Fruit fly (Drosophila melanogaster) whole organism, embryonic: ENCODE measurements around the gene CG9664.
A peak's percentile ranks its signal among the peaks of the same experiment; 100 is the strongest.

Experiments
- CG10209 ChIP-seq: fragments of 200-800 bp; sonication (Bioruptor generic); optimal IDR thresholded peaks from 3 replicates; lab custom pipeline; 2017; ENCODE audit warnings: missing biosample characterization, mild to moderate bottlenecking, missing genetic modification characterization, missing genetic modification reagents
- CG11398 ChIP-seq: fragments of 200-800 bp; sonication (Bioruptor generic); optimal IDR thresholded peaks from 2 replicates; lab custom pipeline; 2016; ENCODE audit warnings: missing biosample characterization, missing genetic modification characterization
- CG12071 ChIP-seq: fragments of 200-800 bp; sonication (Bioruptor generic); optimal IDR thresholded peaks from 3 replicates; lab custom pipeline; 2018; ENCODE audit warnings: missing biosample characterization, mild to moderate bottlenecking, missing genetic modification characterization
- CG12391 ChIP-seq: fragments of 200-800 bp; sonication (Bioruptor generic); optimal IDR thresholded peaks from 3 replicates; lab custom pipeline; 2018; ENCODE audit warnings: missing biosample characterization, mild to moderate bottlenecking, missing genetic modification characterization, moderate library complexity
- CG14710 ChIP-seq: fragments of 200-800 bp; sonication (Bioruptor generic); optimal IDR thresholded peaks from 3 replicates; lab custom pipeline; 2019; ENCODE audit warnings: missing biosample characterization, mild to moderate bottlenecking, missing genetic modification characterization, moderate library complexity
- CG15514 ChIP-seq: fragments of 200-800 bp; sonication (Bioruptor generic); optimal IDR thresholded peaks from 3 replicates; lab custom pipeline; 2017; ENCODE audit warnings: missing biosample characterization, missing genetic modification characterization, mild to moderate bottlenecking, moderate library complexity, missing genetic modification reagents
- CG1602 ChIP-seq: fragments of 200-800 bp; sonication (Bioruptor generic); optimal IDR thresholded peaks from 3 replicates; lab custom pipeline; 2016; ENCODE audit warnings: missing biosample characterization, missing genetic modification characterization
- CG17612 ChIP-seq: fragments of 200-800 bp; sonication (Bioruptor generic); IDR thresholded peaks from 2 replicates; pipeline ENCODE4 v1.3.6; 2022; ENCODE audit warnings: missing biosample characterization, missing genetic modification characterization
- CG17912 ChIP-seq: fragments of 200-800 bp; sonication (Bioruptor generic); optimal IDR thresholded peaks from 2 replicates; lab custom pipeline; 2018; ENCODE audit warnings: missing biosample characterization, mild to moderate bottlenecking, missing genetic modification characterization
- CG1792 ChIP-seq: fragments of 200-800 bp; sonication (Bioruptor generic); optimal IDR thresholded peaks from 2 replicates; lab custom pipeline; 2016; ENCODE audit warnings: missing biosample characterization, missing genetic modification characterization
- CG1832 ChIP-seq: fragments of 200-800 bp; sonication (Bioruptor generic); optimal IDR thresholded peaks from 2 replicates; lab custom pipeline; 2017; ENCODE audit warnings: missing biosample characterization, mild to moderate bottlenecking, missing genetic modification characterization, inconsistent platforms
- CG18599 ChIP-seq: fragments of 200-800 bp; sonication (Bioruptor generic); optimal IDR thresholded peaks from 3 replicates; lab custom pipeline; 2017; ENCODE audit warnings: missing biosample characterization, missing genetic modification characterization, mild to moderate bottlenecking, moderate library complexity, missing genetic modification reagents
- CG2202 ChIP-seq: fragments of 200-800 bp; sonication (Bioruptor generic); optimal IDR thresholded peaks from 2 replicates; lab custom pipeline; 2018; ENCODE audit warnings: missing biosample characterization, mild to moderate bottlenecking, missing genetic modification characterization
- CG2889 ChIP-seq: fragments of 200-800 bp; sonication (Bioruptor generic); IDR thresholded peaks from 3 replicates; pipeline ENCODE4 v1.3.6; 2022; ENCODE audit warnings: missing biosample characterization, missing genetic modification characterization
- CG6175 ChIP-seq: fragments of 200-800 bp; sonication (Bioruptor generic); IDR thresholded peaks from 3 replicates; pipeline ENCODE4 v1.3.6; 2022; ENCODE audit warnings: missing biosample characterization, missing genetic modification characterization
- CG7786 ChIP-seq: fragments of 200-800 bp; sonication (Bioruptor generic); optimal IDR thresholded peaks from 2 replicates; lab custom pipeline; 2016; ENCODE audit warnings: missing biosample characterization, missing genetic modification characterization
- CHES-1-like ChIP-seq: fragments of 200-800 bp; sonication (Bioruptor generic); optimal IDR thresholded peaks from 2 replicates; lab custom pipeline; 2016; ENCODE audit warnings: missing biosample characterization, missing genetic modification characterization
- E2f1 ChIP-seq: fragments of 200-800 bp; sonication (Bioruptor generic); IDR thresholded peaks from 2 replicates; pipeline ENCODE4 v1.3.6; 2022; ENCODE audit warnings: missing biosample characterization, missing genetic modification characterization
- Elba2 ChIP-seq: fragments of 200-800 bp; sonication (Bioruptor generic); optimal IDR thresholded peaks from 3 replicates; lab custom pipeline; 2016; ENCODE audit warnings: missing biosample characterization, missing genetic modification characterization
- Gsc ChIP-seq: fragments of 200-800 bp; sonication (Bioruptor generic); IDR thresholded peaks from 2 replicates; pipeline ENCODE4 v1.3.6; 2022; ENCODE audit warnings: missing biosample characterization, missing genetic modification characterization
- Hmx ChIP-seq: fragments of 200-800 bp; sonication (Bioruptor generic); optimal IDR thresholded peaks from 2 replicates; lab custom pipeline; 2016; ENCODE audit warnings: missing biosample characterization, missing genetic modification characterization
- Hr3 ChIP-seq: fragments of 200-800 bp; sonication (Bioruptor generic); optimal IDR thresholded peaks from 3 replicates; lab custom pipeline; 2016; ENCODE audit warnings: missing biosample characterization, missing genetic modification characterization
- Hr78 ChIP-seq, 2 experiments: fragments of 200-800 bp in 1 of 2; fragments of >200 bp in 1 of 2; sonication (Bioruptor generic) in 1 of 2; optimal IDR thresholded peaks; 2 replicates each; lab custom pipeline; 2017 to 2019; ENCODE audit warnings: missing biosample characterization in 2 of 2, missing genetic modification characterization in 2 of 2, mild to moderate bottlenecking in 1 of 2, moderate library complexity in 1 of 2
- Lim3 ChIP-seq: fragments of 200-800 bp; sonication (Bioruptor generic); IDR thresholded peaks from 2 replicates; pipeline ENCODE4 v1.3.6; 2022; ENCODE audit warnings: missing biosample characterization, missing genetic modification characterization
- Max ChIP-seq: fragments of 200-800 bp; sonication (Bioruptor generic); optimal IDR thresholded peaks from 2 replicates; lab custom pipeline; 2016; ENCODE audit warnings: missing biosample characterization, mild to moderate bottlenecking, missing genetic modification characterization
- NC2β ChIP-seq: fragments of 200-800 bp; sonication (Bioruptor generic); optimal IDR thresholded peaks from 2 replicates; lab custom pipeline; 2016; ENCODE audit warnings: missing biosample characterization, missing genetic modification characterization
- Oli ChIP-seq: fragments of 200-800 bp; sonication (Bioruptor generic); optimal IDR thresholded peaks from 2 replicates; lab custom pipeline; 2018; ENCODE audit warnings: missing biosample characterization, mild to moderate bottlenecking, missing genetic modification characterization, moderate library complexity
- Rfx ChIP-seq: fragments of 200-800 bp; sonication (Bioruptor generic); IDR thresholded peaks from 2 replicates; pipeline ENCODE4 v1.3.6; 2022; ENCODE audit warnings: missing biosample characterization, missing genetic modification characterization
- Sox102F ChIP-seq: fragments of 200-800 bp; sonication (Bioruptor generic); optimal IDR thresholded peaks from 2 replicates; lab custom pipeline; 2018; ENCODE audit warnings: missing biosample characterization, mild to moderate bottlenecking, missing genetic modification characterization, moderate library complexity
- Sry-β ChIP-seq: fragments of 200-800 bp; sonication (Bioruptor generic); optimal IDR thresholded peaks from 2 replicates; lab custom pipeline; 2018; ENCODE audit warnings: missing biosample characterization, mild to moderate bottlenecking, missing genetic modification characterization, moderate library complexity
- Xrp1 ChIP-seq: fragments of 200-800 bp; sonication (Bioruptor generic); IDR thresholded peaks from 2 replicates; pipeline ENCODE4 v1.3.6; 2022; ENCODE audit warnings: missing biosample characterization, missing genetic modification characterization
- ara ChIP-seq: fragments of 200-800 bp; sonication (Bioruptor generic); IDR thresholded peaks from 2 replicates; pipeline ENCODE4 v1.3.6; 2022; ENCODE audit warnings: missing biosample characterization, missing genetic modification characterization
- ato ChIP-seq: fragments of 200-800 bp; sonication (Bioruptor generic); IDR thresholded peaks from 2 replicates; pipeline ENCODE4 v1.3.6; 2022; ENCODE audit warnings: missing biosample characterization, missing genetic modification characterization; ENCODE audit not compliant: partially characterized antibody
- bowl ChIP-seq: fragments of 200-800 bp; sonication (Bioruptor generic); IDR thresholded peaks from 2 replicates; pipeline ENCODE4 v1.3.6; 2022; ENCODE audit warnings: missing biosample characterization, missing genetic modification characterization
- gcm2 ChIP-seq: fragments of 200-800 bp; sonication (Bioruptor generic); optimal IDR thresholded peaks from 2 replicates; lab custom pipeline; 2016; ENCODE audit warnings: missing biosample characterization, missing genetic modification characterization
- inv ChIP-seq: fragments of 200-800 bp; sonication (Bioruptor generic); IDR thresholded peaks from 2 replicates; pipeline ENCODE4 v1.3.6; 2022; ENCODE audit warnings: missing biosample characterization, missing genetic modification characterization; ENCODE audit not compliant: partially characterized antibody
- peb ChIP-seq: fragments of 200-800 bp; sonication (Bioruptor generic); IDR thresholded peaks from 2 replicates; pipeline ENCODE4 v1.3.6; 2022; ENCODE audit warnings: missing biosample characterization, missing genetic modification characterization
- pfk ChIP-seq: fragments of 200-800 bp; sonication (Bioruptor generic); optimal IDR thresholded peaks from 2 replicates; lab custom pipeline; 2018; ENCODE audit warnings: missing biosample characterization, mild to moderate bottlenecking, missing genetic modification characterization, moderate library complexity
- pho ChIP-seq: fragments of 200-800 bp; sonication (Bioruptor generic); optimal IDR thresholded peaks from 2 replicates; lab custom pipeline; 2016; ENCODE audit warnings: missing biosample characterization, missing genetic modification characterization
- phol ChIP-seq: fragments of 200-800 bp; sonication (Bioruptor generic); optimal IDR thresholded peaks from 3 replicates; lab custom pipeline; 2018; ENCODE audit warnings: missing biosample characterization, mild to moderate bottlenecking, missing genetic modification characterization, moderate library complexity
- pita ChIP-seq: fragments of 200-800 bp; sonication (Bioruptor generic); optimal IDR thresholded peaks from 2 replicates; lab custom pipeline; 2017; ENCODE audit warnings: missing biosample characterization, mild to moderate bottlenecking, missing genetic modification characterization
- psq ChIP-seq: fragments of 200-800 bp; sonication (Bioruptor generic); optimal IDR thresholded peaks from 2 replicates; lab custom pipeline; 2017; ENCODE audit warnings: missing biosample characterization, missing genetic modification characterization
- sc ChIP-seq, 3 experiments: fragments of >200 bp in 2 of 3; fragments of 200-800 bp in 1 of 3; sonication (Bioruptor generic) in 1 of 3; optimal IDR thresholded peaks; 2 replicates in 2 of 3; 3 replicates in 1 of 3; lab custom pipeline; 2017; ENCODE audit warnings: mild to moderate bottlenecking in 1 of 3, missing biosample characterization in 1 of 3, missing genetic modification characterization in 1 of 3, missing genetic modification reagents in 1 of 3
- sd ChIP-seq: fragments of 200-800 bp; sonication (Bioruptor generic); optimal IDR thresholded peaks from 3 replicates; lab custom pipeline; 2018; ENCODE audit warnings: missing biosample characterization, mild to moderate bottlenecking, missing genetic modification characterization, moderate library complexity
- sima ChIP-seq: fragments of 200-800 bp; sonication (Bioruptor generic); optimal IDR thresholded peaks from 2 replicates; lab custom pipeline; 2016; ENCODE audit warnings: missing biosample characterization, missing genetic modification characterization
- sr ChIP-seq: fragments of 200-800 bp; sonication (Bioruptor generic); IDR thresholded peaks from 3 replicates; pipeline ENCODE4 v1.3.6; 2022; ENCODE audit warnings: missing biosample characterization, missing genetic modification characterization
- sug ChIP-seq: fragments of 200-800 bp; optimal IDR thresholded peaks from 2 replicates; lab custom pipeline; 2019; ENCODE audit warnings: missing biosample characterization, mild to moderate bottlenecking, missing genetic modification characterization, moderate library complexity
- z ChIP-seq: fragments of 200-800 bp; sonication (Bioruptor generic); IDR thresholded peaks from 3 replicates; pipeline ENCODE4 v1.3.6; 2022; ENCODE audit warnings: missing biosample characterization, missing genetic modification characterization
- zen ChIP-seq: fragments of 200-800 bp; sonication (Bioruptor generic); optimal IDR thresholded peaks from 3 replicates; lab custom pipeline; 2018; ENCODE audit warnings: missing biosample characterization, mild to moderate bottlenecking, missing genetic modification characterization, moderate library complexity

CG9664 gene

DNA sequence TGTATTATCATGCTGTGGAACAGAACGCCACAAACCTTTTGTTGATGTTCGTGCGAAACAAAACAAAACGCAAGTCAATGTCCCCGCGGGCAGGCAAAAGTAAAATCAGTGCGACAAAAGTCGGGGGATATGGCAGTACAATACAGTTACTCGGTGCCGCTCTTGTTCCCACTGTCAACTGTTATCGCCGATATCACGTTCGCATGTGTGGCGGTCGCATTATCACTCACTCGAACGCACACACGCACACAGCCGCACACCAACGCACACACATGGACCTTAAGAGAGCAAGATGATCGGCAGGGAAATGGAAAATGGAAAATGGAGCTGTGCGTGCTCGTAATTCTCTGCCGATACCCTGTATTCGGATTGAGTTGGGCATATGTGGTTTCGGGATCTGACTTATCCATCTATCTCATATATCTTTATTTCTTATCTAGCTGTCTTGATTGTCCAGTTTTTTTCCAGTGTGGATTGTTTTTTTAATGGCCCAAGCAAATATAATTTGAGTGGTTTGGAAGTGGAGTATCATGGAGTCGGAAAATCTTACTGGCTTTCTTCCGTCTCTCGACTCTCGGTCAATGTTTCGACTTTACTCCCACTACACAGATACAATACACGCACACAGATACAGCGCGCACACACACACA, 44.2 kb upstream of the CG9664 start (continued):
- no peak for TF ChIP-seq pfk (GFP tag; lab: Kevin White, UChicago)
- TF ChIP-seq psq (GFP tag; lab: Kevin White, UChicago), result peak; percentile 52
- TF ChIP-seq Oli (tag; lab: Kevin White, UChicago), result peak; percentile 74
- peak; percentile 89 for TF ChIP-seq z (GFP tag; lab: Robert Waterston, UW)
- TF ChIP-seq Hr78 (GFP tag; optimal IDR thresholded peaks at IDR 0.05; lab: Kevin White, UChicago), result no peak
- peak; percentile 88 for TF ChIP-seq CG12391 (tag; lab: Kevin White, UChicago)
- no peak for TF ChIP-seq pita (GFP tag; lab: Kevin White, UChicago)
- TF ChIP-seq Hmx (GFP tag; lab: Kevin White, UChicago), result no peak
- peak; percentile 79 for TF ChIP-seq CG11398 (GFP tag; lab: Kevin White, UChicago)
- no peak for TF ChIP-seq Lim3 (GFP tag; lab: Robert Waterston, UW)
- TF ChIP-seq CG2202, result peak; percentile 84
- TF ChIP-seq pho (GFP tag; lab: Kevin White, UChicago), result peak; percentile 38
- TF ChIP-seq bowl (GFP tag; lab: Robert Waterston, UW), result no peak
- peak; percentile 76 for TF ChIP-seq CG7786 (GFP tag; lab: Kevin White, UChicago)
- peak; percentile 92; the same call in 1 of the 2 replicates for TF ChIP-seq Xrp1 (GFP tag; lab: Robert Waterston, UW)
- TF ChIP-seq CG12071 (GFP tag; lab: Kevin White, UChicago), result peak; percentile 38
- peak; percentile 89 for TF ChIP-seq phol (tag; lab: Kevin White, UChicago)
- no peak for TF ChIP-seq sc (optimal IDR thresholded peaks at IDR 0.05; lab: Kevin White, UChicago)
- peak; percentile 90 for TF ChIP-seq sc (GFP tag; optimal IDR thresholded peaks at IDR 0.05; lab: Kevin White, UChicago)
- TF ChIP-seq zen, result peak; percentile 55
- TF ChIP-seq Elba2 (GFP tag; lab: Kevin White, UChicago), result no peak
- TF ChIP-seq Sox102F (GFP tag; lab: Kevin White, UChicago), result peak; percentile 93
- no peak for TF ChIP-seq CG1832 (GFP tag; lab: Kevin White, UChicago)
- TF ChIP-seq Gsc, result peak; percentile 77
- TF ChIP-seq E2f1 (GFP tag; lab: Robert Waterston, UW), result peak; percentile 70
- TF ChIP-seq CG1602, result peak; percentile 86
- peak; percentile 88 for TF ChIP-seq CG14710 (tag; lab: Kevin White, UChicago)
- TF ChIP-seq CG15514 (GFP tag; lab: Kevin White, UChicago), result no peak
- TF ChIP-seq CG10209 (GFP tag; lab: Kevin White, UChicago), result peak; percentile 76
- TF ChIP-seq CG2889 (GFP tag; lab: Robert Waterston, UW), result peak; percentile 33; the same call in 1 of the 3 replicates
- TF ChIP-seq sima (GFP tag; lab: Kevin White, UChicago), result peak; percentile 35
- no peak for TF ChIP-seq sr
- no peak for TF ChIP-seq gcm2 (GFP tag; lab: Kevin White, UChicago)
- peak; percentile 88 for TF ChIP-seq ara (GFP tag; lab: Robert Waterston, UW)
- TF ChIP-seq peb (GFP tag; lab: Robert Waterston, UW), result peak; percentile 80
- TF ChIP-seq CG17912 (GFP tag; lab: Kevin White, UChicago), result no peak
- no peak for TF ChIP-seq CG6175 (GFP tag; lab: Robert Waterston, UW)
- peak; percentile 50 for TF ChIP-seq Max (GFP tag; lab: Kevin White, UChicago)
- TF ChIP-seq CG17612 (GFP tag; lab: Robert Waterston, UW), result no peak
- peak; percentile 90 for TF ChIP-seq NC2β (GFP tag; lab: Kevin White, UChicago)
- no peak for TF ChIP-seq ato (GFP tag; lab: Robert Waterston, UW)
- TF ChIP-seq CHES-1-like (GFP tag; lab: Kevin White, UChicago), result peak; percentile 45
- peak; percentile 87 for TF ChIP-seq Hr3 (GFP tag; lab: Kevin White, UChicago)
- TF ChIP-seq Sry-β (GFP tag; lab: Kevin White, UChicago), result peak; percentile 24
- peak; percentile 63 for TF ChIP-seq CG1792 (GFP tag; lab: Kevin White, UChicago)
- no peak for TF ChIP-seq inv
- TF ChIP-seq sug (tag; lab: Kevin White, UChicago), result no peak
- peak; percentile 69 for TF ChIP-seq CG18599
- no peak for TF ChIP-seq sd (tag; lab: Kevin White, UChicago)
- no peak for TF ChIP-seq Rfx (GFP tag; lab: Robert Waterston, UW)
